Fruit fly (Drosophila melanogaster) whole organism, embryonic: ENCODE measurements around the gene Mdh1.

ENCODE experiments used
- Abd-B ChIP-seq: fragments of 200-800 bp; sonication (Bioruptor generic); optimal IDR thresholded peaks from 2 replicates; lab custom pipeline; 2018; ENCODE audit warnings: missing biosample characterization, mild to moderate bottlenecking, missing genetic modification characterization, moderate library complexity
- Ada2b ChIP-seq: fragments of 200-800 bp; sonication (Bioruptor generic); IDR thresholded peaks from 2 replicates; pipeline ENCODE4 v1.3.6; 2022; ENCODE audit warnings: missing biosample characterization, missing genetic modification characterization
- C15 ChIP-seq: fragments of 200-800 bp; sonication (Bioruptor generic); IDR thresholded peaks from 3 replicates; pipeline ENCODE4 v1.3.6; 2022; ENCODE audit warnings: missing biosample characterization, missing genetic modification characterization
- CG10462 ChIP-seq: fragments of 200-800 bp; sonication (Bioruptor generic); optimal IDR thresholded peaks from 2 replicates; lab custom pipeline; 2016; ENCODE audit warnings: missing biosample characterization, missing genetic modification characterization
- CG10543 ChIP-seq: fragments of 200-800 bp; sonication (Bioruptor generic); optimal IDR thresholded peaks from 3 replicates; lab custom pipeline; 2017; ENCODE audit warnings: missing biosample characterization, mild to moderate bottlenecking, missing genetic modification characterization, moderate library complexity
- CG11560 ChIP-seq: fragments of 200-800 bp; sonication (Bioruptor generic); IDR thresholded peaks from 3 replicates; pipeline ENCODE4 v1.3.6; 2022; ENCODE audit warnings: missing biosample characterization, missing genetic modification characterization
- CG11696 ChIP-seq: fragments of 200-800 bp; sonication (Bioruptor generic); IDR thresholded peaks from 2 replicates; pipeline ENCODE4 v1.3.6; 2022; ENCODE audit warnings: missing biosample characterization, missing genetic modification characterization
- CG12071 ChIP-seq: fragments of 200-800 bp; sonication (Bioruptor generic); optimal IDR thresholded peaks from 3 replicates; lab custom pipeline; 2018; ENCODE audit warnings: missing biosample characterization, mild to moderate bottlenecking, missing genetic modification characterization
- CG13296 ChIP-seq: fragments of 200-800 bp; sonication (Bioruptor generic); optimal IDR thresholded peaks from 3 replicates; lab custom pipeline; 2018; ENCODE audit warnings: missing biosample characterization, mild to moderate bottlenecking, missing genetic modification characterization
- CG2678 ChIP-seq: fragments of 200-800 bp; sonication (Bioruptor generic); optimal IDR thresholded peaks from 3 replicates; lab custom pipeline; 2019; ENCODE audit warnings: missing biosample characterization, mild to moderate bottlenecking, missing genetic modification characterization, moderate library complexity
- CG31224 ChIP-seq: fragments of 200-800 bp; sonication (Bioruptor generic); IDR thresholded peaks from 2 replicates; pipeline ENCODE4 v1.3.6; 2022; ENCODE audit warnings: missing biosample characterization, missing genetic modification characterization
- CG32532 ChIP-seq: fragments of 200-800 bp; sonication (Bioruptor generic); IDR thresholded peaks from 2 replicates; pipeline ENCODE4 v1.3.6; 2022; ENCODE audit warnings: missing biosample characterization, missing genetic modification characterization
- CG3995 ChIP-seq: fragments of 200-800 bp; sonication (Bioruptor generic); optimal IDR thresholded peaks from 3 replicates; lab custom pipeline; 2016; ENCODE audit warnings: missing biosample characterization, missing genetic modification characterization
- CG4617 ChIP-seq: fragments of 200-800 bp; sonication (Bioruptor generic); optimal IDR thresholded peaks from 3 replicates; lab custom pipeline; 2016; ENCODE audit warnings: missing biosample characterization, missing genetic modification characterization, borderline replicate concordance
- CG7372 ChIP-seq: fragments of 200-800 bp; sonication (Bioruptor generic); IDR thresholded peaks from 2 replicates; pipeline ENCODE4 v1.3.6; 2022; ENCODE audit warnings: missing biosample characterization, missing genetic modification characterization
- CG7963 ChIP-seq: fragments of 200-800 bp; sonication (Bioruptor generic); IDR thresholded peaks from 3 replicates; pipeline ENCODE4 v1.3.6; 2022; ENCODE audit warnings: missing biosample characterization, missing genetic modification characterization; ENCODE audit not compliant: partially characterized antibody
- CG8359 ChIP-seq: fragments of 200-800 bp; sonication (Bioruptor generic); optimal IDR thresholded peaks from 2 replicates; lab custom pipeline; 2017; ENCODE audit warnings: missing biosample characterization, mild to moderate bottlenecking, missing genetic modification characterization, borderline replicate concordance
- CG9437 ChIP-seq: fragments of 200-800 bp; sonication (Bioruptor generic); optimal IDR thresholded peaks from 2 replicates; lab custom pipeline; 2018; ENCODE audit warnings: missing biosample characterization, mild to moderate bottlenecking, missing genetic modification characterization
- Camta ChIP-seq: fragments of 200-800 bp; sonication (Bioruptor generic); optimal IDR thresholded peaks from 2 replicates; lab custom pipeline; 2016; ENCODE audit warnings: missing biosample characterization, missing genetic modification characterization
- E2f1 ChIP-seq: fragments of 200-800 bp; sonication (Bioruptor generic); IDR thresholded peaks from 2 replicates; pipeline ENCODE4 v1.3.6; 2022; ENCODE audit warnings: missing biosample characterization, missing genetic modification characterization
- H2.0 ChIP-seq: fragments of 200-800 bp; sonication (Bioruptor generic); IDR thresholded peaks from 2 replicates; pipeline ENCODE4 v1.3.6; 2022; ENCODE audit warnings: missing biosample characterization, missing genetic modification characterization
- HLH4C ChIP-seq: fragments of 200-800 bp; sonication (Bioruptor generic); IDR thresholded peaks from 3 replicates; pipeline ENCODE4 v1.3.6; 2022; ENCODE audit warnings: missing biosample characterization, missing genetic modification characterization; ENCODE audit not compliant: partially characterized antibody
- HLHmδ ChIP-seq: fragments of 200-800 bp; sonication (Bioruptor generic); optimal IDR thresholded peaks from 2 replicates; lab custom pipeline; 2018; ENCODE audit warnings: missing biosample characterization, mild to moderate bottlenecking, missing genetic modification characterization, moderate library complexity
- NFAT ChIP-seq: fragments of 200-800 bp; sonication (Bioruptor generic); IDR thresholded peaks from 2 replicates; pipeline ENCODE4 v1.3.6; 2022; ENCODE audit warnings: missing biosample characterization, missing genetic modification characterization
- NK7.1 ChIP-seq: fragments of 200-800 bp; sonication (Bioruptor generic); optimal IDR thresholded peaks from 3 replicates; lab custom pipeline; 2016; ENCODE audit warnings: missing biosample characterization, missing genetic modification characterization
- Opbp ChIP-seq: fragments of 200-800 bp; sonication (Bioruptor generic); IDR thresholded peaks from 3 replicates; pipeline ENCODE4 v1.3.6; 2022; ENCODE audit warnings: missing biosample characterization, missing genetic modification characterization; ENCODE audit not compliant: partially characterized antibody
- PHDP ChIP-seq: fragments of 200-800 bp; sonication (Bioruptor generic); optimal IDR thresholded peaks from 3 replicates; lab custom pipeline; 2018; ENCODE audit warnings: missing biosample characterization, mild to moderate bottlenecking, missing genetic modification characterization, moderate library complexity
- Pdp1 ChIP-seq, 2 experiments: fragments of 200-800 bp; sonication (Bioruptor generic); optimal IDR thresholded peaks; 3 replicates each; lab custom pipeline; 2016; ENCODE audit warnings: missing biosample characterization in 2 of 2, missing genetic modification characterization in 2 of 2, mild to moderate bottlenecking in 1 of 2, moderate library complexity in 1 of 2
- Six4 ChIP-seq: fragments of 200-800 bp; sonication (Bioruptor generic); optimal IDR thresholded peaks from 2 replicates; lab custom pipeline; 2016; ENCODE audit warnings: missing biosample characterization, missing genetic modification characterization
- Sry-δ ChIP-seq: fragments of 200-800 bp; sonication (Bioruptor generic); optimal IDR thresholded peaks from 2 replicates; lab custom pipeline; 2016; ENCODE audit warnings: missing biosample characterization, missing genetic modification characterization
- Stat92E ChIP-seq, 3 experiments: fragments of >200 bp in 2 of 3; fragments of 200-800 bp in 1 of 3; sonication (Bioruptor generic) in 1 of 3; optimal IDR thresholded peaks; 2 replicates each; lab custom pipeline; 2017 to 2019; ENCODE audit warnings: missing biosample characterization in 3 of 3, missing genetic modification characterization in 3 of 3, mild to moderate bottlenecking in 1 of 3, moderate library complexity in 1 of 3
- Usf ChIP-seq: fragments of 200-800 bp; sonication (Bioruptor generic); optimal IDR thresholded peaks from 2 replicates; lab custom pipeline; 2017; ENCODE audit warnings: missing genotype, missing biosample characterization, missing genetic modification characterization
- Xrp1 ChIP-seq: fragments of 200-800 bp; sonication (Bioruptor generic); IDR thresholded peaks from 2 replicates; pipeline ENCODE4 v1.3.6; 2022; ENCODE audit warnings: missing biosample characterization, missing genetic modification characterization
- abd-A ChIP-seq: fragments of 200-800 bp; sonication (Bioruptor generic); optimal IDR thresholded peaks from 3 replicates; lab custom pipeline; 2019; ENCODE audit warnings: missing biosample characterization, mild to moderate bottlenecking, missing genetic modification characterization, moderate library complexity
- az2 ChIP-seq: fragments of 200-800 bp; sonication (Bioruptor generic); optimal IDR thresholded peaks from 3 replicates; lab custom pipeline; 2016; ENCODE audit warnings: missing biosample characterization, missing genetic modification characterization
- bsh ChIP-seq, 2 experiments: fragments of 200-800 bp; sonication (Bioruptor generic); optimal IDR thresholded peaks; 2 replicates each; lab custom pipeline; 2017 to 2018; ENCODE audit warnings: mild to moderate bottlenecking in 2 of 2, missing biosample characterization in 2 of 2, missing genetic modification characterization in 2 of 2, moderate library complexity in 1 of 2
- corto ChIP-seq: fragments of 200-800 bp; sonication (Bioruptor generic); optimal IDR thresholded peaks from 2 replicates; lab custom pipeline; 2016; ENCODE audit warnings: missing biosample characterization, mild to moderate bottlenecking, missing genetic modification characterization, moderate library complexity
- cwo ChIP-seq: fragments of 200-800 bp; sonication (Bioruptor generic); optimal IDR thresholded peaks from 3 replicates; lab custom pipeline; 2017; ENCODE audit warnings: missing biosample characterization, missing genetic modification characterization, mild to moderate bottlenecking, moderate library complexity, missing genetic modification reagents
- disco-r ChIP-seq: fragments of 200-800 bp; sonication (Bioruptor generic); optimal IDR thresholded peaks from 2 replicates; lab custom pipeline; 2016; ENCODE audit warnings: missing biosample characterization, missing genetic modification characterization
- dysf ChIP-seq: fragments of 200-800 bp; sonication (Bioruptor generic); IDR thresholded peaks from 3 replicates; pipeline ENCODE4 v1.3.6; 2022; ENCODE audit warnings: missing biosample characterization, missing genetic modification characterization
- fu2 ChIP-seq: fragments of 200-800 bp; sonication (Bioruptor generic); optimal IDR thresholded peaks from 2 replicates; lab custom pipeline; 2016; ENCODE audit warnings: missing biosample characterization, missing genetic modification characterization
- gce ChIP-seq: fragments of 200-800 bp; sonication (Bioruptor generic); IDR thresholded peaks from 3 replicates; pipeline ENCODE4 v1.3.6; 2022; ENCODE audit warnings: missing biosample characterization, missing genetic modification characterization
- grn ChIP-seq: fragments of 200-800 bp; sonication (Bioruptor generic); optimal IDR thresholded peaks from 3 replicates; lab custom pipeline; 2017; ENCODE audit warnings: missing biosample characterization, missing genetic modification characterization
- pb ChIP-seq: fragments of 200-800 bp; sonication (Bioruptor generic); optimal IDR thresholded peaks from 3 replicates; lab custom pipeline; 2016; ENCODE audit warnings: missing biosample characterization, missing genetic modification characterization
- pnt ChIP-seq: fragments of 200-800 bp; sonication (Bioruptor generic); optimal IDR thresholded peaks from 3 replicates; lab custom pipeline; 2016; ENCODE audit warnings: missing biosample characterization, missing genetic modification characterization
- repo ChIP-seq: fragments of 200-800 bp; sonication (Bioruptor generic); optimal IDR thresholded peaks from 2 replicates; lab custom pipeline; 2016; ENCODE audit warnings: missing biosample characterization, missing genetic modification characterization
- rib ChIP-seq: fragments of 200-800 bp; sonication (Bioruptor generic); IDR thresholded peaks from 2 replicates; pipeline ENCODE4 v1.3.6; 2022; ENCODE audit warnings: missing biosample characterization, missing genetic modification characterization
- sna ChIP-seq: fragments of 200-800 bp; sonication (Bioruptor generic); IDR thresholded peaks from 2 replicates; pipeline ENCODE4 v1.3.6; 2022; ENCODE audit warnings: missing biosample characterization, missing genetic modification characterization; ENCODE audit not compliant: partially characterized antibody
- twi ChIP-seq: fragments of 200-800 bp; optimal IDR thresholded peaks from 2 replicates; lab custom pipeline; 2019; ENCODE audit warnings: missing biosample characterization, mild to moderate bottlenecking, missing genetic modification characterization, moderate library complexity

Mdh1 gene

DNA sequence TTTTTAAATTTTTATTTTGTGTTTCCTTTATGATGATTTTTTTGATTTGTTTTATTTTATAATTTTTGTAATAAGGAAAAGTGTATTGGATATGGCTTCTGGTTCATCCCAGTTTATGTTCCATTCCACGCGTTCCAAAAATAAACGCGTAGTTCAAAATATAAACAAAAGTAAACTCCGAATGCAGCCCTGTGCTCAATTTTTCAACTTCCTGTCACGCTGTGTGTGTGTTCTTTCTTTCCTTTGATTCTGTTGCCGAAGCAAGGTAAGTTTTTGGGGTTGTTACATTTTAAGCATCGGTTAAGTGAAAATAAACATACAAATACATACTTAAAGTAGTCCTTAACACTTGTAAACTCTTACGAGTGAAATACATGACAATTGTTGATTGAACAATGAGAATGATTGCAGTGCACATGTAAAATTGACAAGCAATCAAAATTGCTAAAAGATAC is 12.0 kb upstream of the Mdh1 start, which contains the start of the genes Ip259 and RpS27A (continued):
- peak in 1 of 3 experiments; percentile 65 for TF ChIP-seq Stat92E (GFP tag; optimal IDR thresholded peaks at IDR 0.05; lab: Kevin White, UChicago)
- peak; percentile 55 for TF ChIP-seq az2 (GFP tag; lab: Kevin White, UChicago)
- no peak for TF ChIP-seq Xrp1 (GFP tag; lab: Robert Waterston, UW)
- peak; percentile 62 for TF ChIP-seq CG31224 (GFP tag; lab: Robert Waterston, UW)
- peak; percentile 44 for TF ChIP-seq NK7.1
- TF ChIP-seq repo (GFP tag; lab: Kevin White, UChicago), result peak; percentile 39
- no peak for TF ChIP-seq CG11560 (tag; lab: Robert Waterston, UW)
- peak; percentile 74 for TF ChIP-seq CG9437 (GFP tag; lab: Kevin White, UChicago)
- TF ChIP-seq Camta (GFP tag; lab: Kevin White, UChicago), result peak; percentile 81
- no peak; the same call in 1 of the 2 replicates for TF ChIP-seq Ada2b (GFP tag; lab: Robert Waterston, UW)
- peak; percentile 46 for TF ChIP-seq CG4617 (GFP tag; lab: Kevin White, UChicago)
- peak; percentile 60 for TF ChIP-seq CG3995 (GFP tag; lab: Kevin White, UChicago)
- no peak for TF ChIP-seq Abd-B
- peak; percentile 71 for TF ChIP-seq PHDP (tag; lab: Kevin White, UChicago)
- TF ChIP-seq Sry-δ, result peak; percentile 50
- peak; percentile 77; the same call in 1 of the 3 replicates for TF ChIP-seq dysf (GFP tag; lab: Robert Waterston, UW)
- no peak for TF ChIP-seq CG10462 (GFP tag; lab: Kevin White, UChicago)
- TF ChIP-seq corto (GFP tag; lab: Kevin White, UChicago), result no peak
- TF ChIP-seq CG12071, result no peak
- 0 out of 2 replicates have a peak, but pooled peaks have one; percentile 59 for TF ChIP-seq rib (GFP tag; lab: Robert Waterston, UW)
- no peak for TF ChIP-seq grn (GFP tag; lab: Kevin White, UChicago)
- TF ChIP-seq twi, result peak; percentile 46
- TF ChIP-seq E2f1, result peak; percentile 61; the same call in 1 of the 2 replicates
- no peak; the same call in 1 of the 2 replicates for TF ChIP-seq NFAT (GFP tag; lab: Robert Waterston, UW)
- peak; percentile 83; the same call in 2 of the 3 replicates for TF ChIP-seq gce (GFP tag; lab: Robert Waterston, UW)
- no peak for TF ChIP-seq sna (GFP tag; lab: Robert Waterston, UW)
- peak; percentile 69 for TF ChIP-seq fu2 (GFP tag; lab: Kevin White, UChicago)
- TF ChIP-seq CG8359 (GFP tag; lab: Kevin White, UChicago), result peak; percentile 60
- no peak for TF ChIP-seq CG7963 (GFP tag; lab: Robert Waterston, UW)
- peak in 1 of 2 experiments; percentile 61 for TF ChIP-seq bsh (GFP tag; optimal IDR thresholded peaks at IDR 0.05; lab: Kevin White, UChicago)
- TF ChIP-seq pnt (GFP tag; lab: Kevin White, UChicago), result no peak
- peak; percentile 65; the same call in 2 of the 3 replicates for TF ChIP-seq C15
- peak; percentile 7 for TF ChIP-seq Six4 (GFP tag; lab: Kevin White, UChicago)
- TF ChIP-seq CG11696 (GFP tag; lab: Robert Waterston, UW), result no peak
- peak; percentile 86 for TF ChIP-seq HLHmδ (GFP tag; lab: Kevin White, UChicago)
- peak; percentile 63; the same call in 1 of the 2 replicates for TF ChIP-seq CG7372
- peak; percentile 32 to 46 for TF ChIP-seq Pdp1 (GFP tag; optimal IDR thresholded peaks at IDR 0.05; lab: Kevin White, UChicago)
- peak; percentile 43 for TF ChIP-seq disco-r (GFP tag; lab: Kevin White, UChicago)
- TF ChIP-seq CG10543 (GFP tag; lab: Kevin White, UChicago), result peak; percentile 67
- peak; percentile 83 for TF ChIP-seq CG32532
- no peak for TF ChIP-seq cwo
- peak; percentile 78 for TF ChIP-seq Usf (GFP tag; lab: Kevin White, UChicago)
- no peak; the same call in 2 of the 3 replicates for TF ChIP-seq Opbp (GFP tag; lab: Robert Waterston, UW)
- TF ChIP-seq HLH4C (GFP tag; lab: Robert Waterston, UW), result no peak
- no peak for TF ChIP-seq CG2678 (tag; lab: Kevin White, UChicago)
- TF ChIP-seq pb (GFP tag; lab: Kevin White, UChicago), result peak; percentile 71
- peak; percentile 79 for TF ChIP-seq CG13296 (GFP tag; lab: Kevin White, UChicago)
- no peak for TF ChIP-seq abd-A (tag; lab: Kevin White, UChicago)
- TF ChIP-seq H2.0, result peak; percentile 71
